Worm (Caenorhabditis elegans) whole organism, L2 larva: ENCODE data around the gene R12B2.8.

ENCODE experiments used
- nhr-10 ChIP-seq: sonication (generic microtip); optimal IDR thresholded peaks from 2 replicates; lab custom pipeline; 2017; ENCODE audit warnings: missing biosample characterization, missing genetic modification characterization
- nhr-237 ChIP-seq: fragments of 150-350 bp; optimal IDR thresholded peaks from 2 replicates; lab custom pipeline; 2014; ENCODE audit warnings: missing biosample characterization, missing genetic modification characterization
- ztf-11 ChIP-seq: sonication (generic microtip); optimal IDR thresholded peaks from 2 replicates; lab custom pipeline; 2017; ENCODE audit warnings: missing biosample characterization, missing genetic modification characterization

ce11 chrIII:5843662-5844061 lies 19.9 kb downstream of the R12B2.8 start:
- TF ChIP-seq nhr-10 (no peak), nhr-237 (tag; lab: Kevin White, UChicago) (no peak), ztf-11 (tag; lab: Kevin White, UChicago) (no peak)
